Worm (Caenorhabditis elegans): ENCODE results near the gene nhr-141.
"Not testable (repeated sequence)": the region's sequence is repeated elsewhere in the genome, so short reads cannot be mapped to it uniquely, and the experiment has no call there.

nhr-141 gene

ce11 chrV:7444331-7444730 is at the start of gene nhr-141:
Gene nhr-141 (plus strand): TSS chrV:7444661.
- TF ChIP-seq nhr-25, elt-3, nhr-237 (tag; optimal IDR thresholded peaks at IDR 0.05): not testable (repeated sequence)

- TF ChIP-seq nhr-12 (tag; optimal IDR thresholded peaks at IDR 0.05) (no peak), nhr-11 (tag; optimal IDR thresholded peaks at IDR 0.05) (no peak), unc-62 (GFP tag; optimal IDR thresholded peaks at IDR 0.05) (no peak), egl-5 (tag; optimal IDR thresholded peaks at IDR 0.05) (no peak), fos-1 (tag; optimal IDR thresholded peaks at IDR 0.05) (no peak), unc-39 (tag; optimal IDR thresholded peaks at IDR 0.05) (no peak), fkh-2 (tag; optimal IDR thresholded peaks at IDR 0.05) (no peak), nhr-25 (tag; optimal IDR thresholded peaks at IDR 0.05) (no peak), ceh-9 (tag; optimal IDR thresholded peaks at IDR 0.05) (no peak), nhr-77 (tag; optimal IDR thresholded peaks at IDR 0.05) (no peak)
These were observed 49.1 kb upstream of the nhr-141 start, which contains the start of gene srx-9 for ce11 chrV:7395359-7395758. Gene srx-9 (minus strand): TSS chrV:7395459.

ce11 chrV:7399202-7399601 is 45.3 kb upstream of the nhr-141 start, which contains the start of gene gst-41:
Gene gst-41 (minus strand): TSS chrV:7399302.
- TF ChIP-seq unc-62 (GFP tag; optimal IDR thresholded peaks at IDR 0.05), result no peak
- no peak for TF ChIP-seq nhr-23 (tag; optimal IDR thresholded peaks at IDR 0.05)

- TF ChIP-seq elt-3 (tag; optimal IDR thresholded peaks at IDR 0.05) (no peak), nhr-28 (tag; optimal IDR thresholded peaks at IDR 0.05) (no peak), mdl-1 (tag; optimal IDR thresholded peaks at IDR 0.05) (no peak), hmg-11 (tag; optimal IDR thresholded peaks at IDR 0.05) (no peak), unc-62 (GFP tag; optimal IDR thresholded peaks at IDR 0.05) (no peak), skn-1 (tag; optimal IDR thresholded peaks at IDR 0.05) (no peak), ztf-4 (tag; optimal IDR thresholded peaks at IDR 0.05) (no peak), unc-39 (tag; optimal IDR thresholded peaks at IDR 0.05) (no peak), egl-5 (tag; optimal IDR thresholded peaks at IDR 0.05) (no peak), lin-15B (tag; optimal IDR thresholded peaks at IDR 0.05) (no peak), pqm-1 (tag; optimal IDR thresholded peaks at IDR 0.05) (no peak)
These were observed 44.4 kb upstream of the nhr-141 start, which contains the start of gene cnc-9 for ce11 chrV:7400095-7400494. Gene cnc-9 (minus strand): TSS chrV:7400195.

ce11 chrV:7400588-7400987 is 43.9 kb upstream of the nhr-141 start, which contains the start of gene srx-60:
Gene srx-60 (plus strand): TSS chrV:7400888.
- TF ChIP-seq unc-39 (tag; optimal IDR thresholded peaks at IDR 0.05) (no peak), skn-1 (tag; optimal IDR thresholded peaks at IDR 0.05) (no peak), ceh-9 (tag; optimal IDR thresholded peaks at IDR 0.05) (no peak), eor-1 (tag; optimal IDR thresholded peaks at IDR 0.05) (no peak), nhr-12 (tag; optimal IDR thresholded peaks at IDR 0.05) (no peak), zag-1 (tag; optimal IDR thresholded peaks at IDR 0.05) (no peak), pha-4 (tag; optimal IDR thresholded peaks at IDR 0.05) (no peak), aly-2 (tag; optimal IDR thresholded peaks at IDR 0.05) (no peak)

- TF ChIP-seq R02D3.7 (tag; optimal IDR thresholded peaks at IDR 0.05) (no peak), snpc-4 (tag; optimal IDR thresholded peaks at IDR 0.05) (no peak), ceh-28 (tag; optimal IDR thresholded peaks at IDR 0.05) (no peak), mml-1 (tag; optimal IDR thresholded peaks at IDR 0.05) (no peak), fkh-2 (tag; optimal IDR thresholded peaks at IDR 0.05) (no peak), elt-1 (tag; optimal IDR thresholded peaks at IDR 0.05) (no peak), zag-1 (tag; optimal IDR thresholded peaks at IDR 0.05) (no peak), pqm-1 (tag; optimal IDR thresholded peaks at IDR 0.05) (no peak)
These were observed 42.1 kb upstream of the nhr-141 start, which contains the start of gene srj-13 for ce11 chrV:7402355-7402754. Gene srj-13 (plus strand): TSS chrV:7402655.

ce11 chrV:7403501-7403900 is 41.0 kb upstream of the nhr-141 start:
- TF ChIP-seq snpc-4 (tag; optimal IDR thresholded peaks at IDR 0.05), result no peak
- no peak for TF ChIP-seq ztf-11 (tag; optimal IDR thresholded peaks at IDR 0.05)
- no peak for TF ChIP-seq ama-1 (optimal IDR thresholded peaks at IDR 0.05)
- no peak for TF ChIP-seq nhr-43 (tag; optimal IDR thresholded peaks at IDR 0.05; ENCODE audit: poor library complexity, severe bottlenecking)
- TF ChIP-seq fkh-2 (tag; optimal IDR thresholded peaks at IDR 0.05), result no peak
- no peak for TF ChIP-seq elt-1 (tag; optimal IDR thresholded peaks at IDR 0.05)
- TF ChIP-seq ceh-82 (tag; optimal IDR thresholded peaks at IDR 0.05), result no peak
- no peak for TF ChIP-seq nhr-76 (tag; optimal IDR thresholded peaks at IDR 0.05)
- TF ChIP-seq unc-39 (tag; optimal IDR thresholded peaks at IDR 0.05), result no peak
- no peak for TF ChIP-seq nfya-1 (tag; optimal IDR thresholded peaks at IDR 0.05; ENCODE audit: insufficient read depth)
- no peak for TF ChIP-seq nhr-11 (tag; optimal IDR thresholded peaks at IDR 0.05)
- TF ChIP-seq ceh-16 (tag; optimal IDR thresholded peaks at IDR 0.05), result no peak
- TF ChIP-seq hmg-11 (tag; optimal IDR thresholded peaks at IDR 0.05), result no peak
- no peak for TF ChIP-seq ceh-9 (tag; optimal IDR thresholded peaks at IDR 0.05)
- no peak for TF ChIP-seq nhr-28 (tag; optimal IDR thresholded peaks at IDR 0.05)
- no peak for TF ChIP-seq R02D3.7 (tag; optimal IDR thresholded peaks at IDR 0.05)
- TF ChIP-seq unc-62 (GFP tag; optimal IDR thresholded peaks at IDR 0.05), result no peak
- no peak for TF ChIP-seq fos-1 (tag; optimal IDR thresholded peaks at IDR 0.05)

All from whole organism, L3 larva.